Worm (Caenorhabditis elegans): ENCODE data around the gene D1005.6.

- no peak for TF ChIP-seq gmeb-2 (tag; optimal IDR thresholded peaks at IDR 0.05)
- TF ChIP-seq ama-1 (optimal IDR thresholded peaks at IDR 0.05), result no peak
These were observed 34.9 kb upstream of the D1005.6 start for ce11 chrX:1499499-1499898.

Data from whole organism, late embryonic.